Worm (Caenorhabditis elegans) whole organism, midembryonic: ENCODE measurements around the gene Y64H9A.2.
"Not testable (repeated sequence)": the region's sequence is repeated elsewhere in the genome, so short reads cannot be mapped to it uniquely, and the experiment has no call there.

ENCODE experiments used
- T22C8.4 ChIP-seq: fragments of 200-800 bp; sonication (Bioruptor generic); IDR thresholded peaks from 2 replicates; pipeline ENCODE4 v1.3.6; 2022; ENCODE audit warnings: missing genetic modification characterization, missing compliant biosample characterization
- cog-1 ChIP-seq: sonication (generic microtip); optimal IDR thresholded peaks from 2 replicates; lab custom pipeline; 2016; ENCODE audit warnings: missing genetic modification characterization, missing compliant biosample characterization
- flt-1 ChIP-seq: fragments of 200-800 bp; sonication (Bioruptor generic); IDR thresholded peaks from 2 replicates; pipeline ENCODE4 v1.3.6; 2022; ENCODE audit warnings: missing genetic modification characterization, missing compliant biosample characterization
- klf-2 ChIP-seq: fragments of 200-800 bp; sonication (Bioruptor generic); conservative IDR thresholded peaks from 2 replicates; pipeline ENCODE4 v1.3.6; 2022; ENCODE audit warnings: missing genetic modification reagents, missing genetic modification characterization, missing compliant biosample characterization
- med-1 ChIP-seq: sonication (generic microtip); optimal IDR thresholded peaks from 2 replicates; lab custom pipeline; 2017; ENCODE audit warnings: missing genetic modification characterization, mild to moderate bottlenecking, missing compliant biosample characterization, antibody characterized with exemption, missing genetic modification reagents; ENCODE audit not compliant: insufficient read depth
- ref-1 ChIP-seq: fragments of 200-800 bp; sonication (Bioruptor generic); conservative IDR thresholded peaks from 2 replicates; pipeline ENCODE4 v1.3.6; 2022; ENCODE audit warnings: missing genetic modification reagents, missing genetic modification characterization, missing compliant biosample characterization
- tab-1 ChIP-seq: fragments of 200-800 bp; sonication (Bioruptor generic); IDR thresholded peaks from 2 replicates; pipeline ENCODE4 v1.3.6; 2022; ENCODE audit warnings: missing genetic modification characterization, missing compliant biosample characterization
- ztf-23 ChIP-seq: fragments of 200-800 bp; sonication (Bioruptor generic); IDR thresholded peaks from 2 replicates; pipeline ENCODE4 v1.3.6; 2022; ENCODE audit warnings: missing genetic modification reagents, missing genetic modification characterization, missing compliant biosample characterization
- ztf-29 ChIP-seq: fragments of 200-800 bp; sonication (Bioruptor generic); IDR thresholded peaks from 2 replicates; pipeline ENCODE4 v1.3.6; 2022; ENCODE audit warnings: missing genetic modification reagents, missing genetic modification characterization, missing compliant biosample characterization

DNA sequence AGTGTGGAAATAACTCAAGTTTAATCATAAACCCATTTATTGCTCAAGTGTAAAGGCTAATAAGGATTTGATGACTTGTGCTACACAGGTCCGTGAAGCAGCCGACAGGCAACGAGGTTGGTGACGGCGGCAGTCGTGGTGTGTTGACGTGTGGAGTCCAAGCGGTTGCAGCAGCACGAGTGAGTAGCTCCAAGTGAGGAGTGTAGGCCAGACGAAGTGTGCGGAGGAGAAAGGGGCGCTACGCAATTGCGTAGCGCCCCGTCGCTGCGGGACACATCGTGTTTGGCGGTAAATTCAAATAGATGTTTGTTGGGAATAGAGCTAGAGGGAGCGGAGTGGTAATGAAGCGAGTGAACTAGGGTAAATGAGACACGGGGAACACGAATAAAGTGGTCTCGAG is 39.5 kb upstream of the Y64H9A.2 start:
- not testable (repeated sequence) for TF ChIP-seq tab-1 (GFP tag; lab: Robert Waterston, UW); flt-1 (GFP tag; lab: Robert Waterston, UW); ztf-29 (GFP tag; lab: Robert Waterston, UW); cog-1 (tag; lab: Kevin White, UChicago); T22C8.4 (GFP tag; lab: Robert Waterston, UW); ref-1 (GFP tag; lab: Robert Waterston, UW); med-1; klf-2
- peak; percentile 99 for TF ChIP-seq ztf-23 (GFP tag; lab: Robert Waterston, UW)
